Fruit fly (Drosophila melanogaster): Measurements from ENCODE around the gene CG1299.
A peak's percentile ranks its signal among the peaks of the same experiment; 100 is the strongest.

Gene CG1299

dm6 chr3L:4125709-4126108, 22.8 kb upstream of the CG1299 start:
- TF ChIP-seq Rel (GFP tag; optimal IDR thresholded peaks at IDR 0.05) (no peak), Rel (tag; optimal IDR thresholded peaks at IDR 0.05) (no peak), Dif (GFP tag; optimal IDR thresholded peaks at IDR 0.05; ENCODE audit: partially characterized antibody) (no peak), jim (GFP tag; optimal IDR thresholded peaks at IDR 0.05) (no peak), Mio (GFP tag; optimal IDR thresholded peaks at IDR 0.05) (no peak), Myc (optimal IDR thresholded peaks at IDR 0.05) (no peak), CG32264 (GFP tag; optimal IDR thresholded peaks at IDR 0.05) (no peak)

- TF ChIP-seq Vsx2 (GFP tag; optimal IDR thresholded peaks at IDR 0.05; ENCODE audit: partially characterized antibody) (no peak), Dfd (GFP tag; optimal IDR thresholded peaks at IDR 0.05) (peak; percentile 92)
Measured at dm6 chr3L:4128579-4128978, 19.9 kb upstream of the CG1299 start.

- no peak for TF ChIP-seq fru (GFP tag; optimal IDR thresholded peaks at IDR 0.05)
- no peak for TF ChIP-seq Jra (GFP tag; optimal IDR thresholded peaks at IDR 0.05)
Measured at dm6 chr3L:4130743-4131142, 17.8 kb upstream of the CG1299 start.

dm6 chr3L:4132585-4132984, 15.9 kb upstream of the CG1299 start:
- TF ChIP-seq Rel (GFP tag; optimal IDR thresholded peaks at IDR 0.05) (no peak), Rel (tag; optimal IDR thresholded peaks at IDR 0.05) (no peak), Jra (GFP tag; optimal IDR thresholded peaks at IDR 0.05) (no peak), foxo (GFP tag; optimal IDR thresholded peaks at IDR 0.05) (no peak), dsf (GFP tag; optimal IDR thresholded peaks at IDR 0.05; ENCODE audit: borderline replicate concordance) (no peak), CrebA (GFP tag; optimal IDR thresholded peaks at IDR 0.05; ENCODE audit: borderline replicate concordance) (no peak), usp (GFP tag; optimal IDR thresholded peaks at IDR 0.05) (no peak), dl (GFP tag; optimal IDR thresholded peaks at IDR 0.05; ENCODE audit: insufficient read depth in 1 of 2, partially characterized antibody in 2 of 2) (no peak), lola (GFP tag; optimal IDR thresholded peaks at IDR 0.05) (no peak), Abd-B (GFP tag; optimal IDR thresholded peaks at IDR 0.05) (no peak), sage (GFP tag; optimal IDR thresholded peaks at IDR 0.05) (no peak), Myc (optimal IDR thresholded peaks at IDR 0.05) (no peak), Hr83 (GFP tag; optimal IDR thresholded peaks at IDR 0.05; ENCODE audit: poor library complexity, severe bottlenecking) (no peak), pan (optimal IDR thresholded peaks at IDR 0.05) (no peak), h (GFP tag; optimal IDR thresholded peaks at IDR 0.05) (no peak), br (GFP tag; optimal IDR thresholded peaks at IDR 0.05) (no peak)

- TF ChIP-seq h (GFP tag; optimal IDR thresholded peaks at IDR 0.05) (no peak), psq (GFP tag; optimal IDR thresholded peaks at IDR 0.05) (peak; percentile 88), Rel (GFP tag; optimal IDR thresholded peaks at IDR 0.05) (no peak), Rel (tag; optimal IDR thresholded peaks at IDR 0.05) (no peak), Dif (GFP tag; optimal IDR thresholded peaks at IDR 0.05; ENCODE audit: partially characterized antibody) (peak; percentile 33), Dfd (GFP tag; optimal IDR thresholded peaks at IDR 0.05) (no peak)
Measured at dm6 chr3L:4133724-4134678, 14.5 kb upstream of the CG1299 start, which contains the start of gene ens. TSS of gene ens (minus strand) at chr3L:4134550.

dm6 chr3L:4135857-4136256, 12.6 kb upstream of the CG1299 start, which contains the start of gene RfC4:
TSS of gene RfC4 (minus strand) at chr3L:4136038.
- TF ChIP-seq OdsH (GFP tag; optimal IDR thresholded peaks at IDR 0.05) (no peak), HLH106 (tag; optimal IDR thresholded peaks at IDR 0.05) (no peak), sage (GFP tag; optimal IDR thresholded peaks at IDR 0.05) (no peak), Hr78 (GFP tag; optimal IDR thresholded peaks at IDR 0.05) (no peak), woc (GFP tag; optimal IDR thresholded peaks at IDR 0.05) (no peak)

Data from whole organism, wandering third instar larva.